Fruit fly (Drosophila melanogaster) whole organism, prepupa: ENCODE data around the gene mRpL10.

Source experiments
- Blimp-1 ChIP-seq: fragments of 200-800 bp; sonication (Bioruptor generic); optimal IDR thresholded peaks from 3 replicates; lab custom pipeline; 2017; ENCODE audit warnings: missing biosample characterization, missing genetic modification characterization, mild to moderate bottlenecking, moderate library complexity, missing genetic modification reagents
- CG10631 ChIP-seq: fragments of 200-800 bp; sonication (Bioruptor generic); optimal IDR thresholded peaks from 2 replicates; lab custom pipeline; 2016; ENCODE audit warnings: missing biosample characterization, missing genetic modification characterization
- CG16779 ChIP-seq: fragments of 200-800 bp; sonication (Bioruptor generic); optimal IDR thresholded peaks from 3 replicates; lab custom pipeline; 2017; ENCODE audit warnings: missing biosample characterization, mild to moderate bottlenecking, missing genetic modification characterization
- CG6854 ChIP-seq: fragments of 200-800 bp; sonication (Bioruptor generic); optimal IDR thresholded peaks from 2 replicates; lab custom pipeline; 2017; ENCODE audit warnings: missing biosample characterization, mild to moderate bottlenecking, missing genetic modification characterization
- CG8632 ChIP-seq: fragments of 200-800 bp; sonication (Bioruptor generic); optimal IDR thresholded peaks from 3 replicates; lab custom pipeline; 2016; ENCODE audit warnings: missing biosample characterization, missing genetic modification characterization
- Eip75B ChIP-seq: fragments of 200-800 bp; sonication (Bioruptor generic); optimal IDR thresholded peaks from 3 replicates; lab custom pipeline; 2016; ENCODE audit warnings: missing biosample characterization, missing genetic modification characterization
- Eip93F ChIP-seq: fragments of 200-800 bp; sonication (Bioruptor generic); optimal IDR thresholded peaks from 2 replicates; lab custom pipeline; 2016; ENCODE audit warnings: missing biosample characterization, mild to moderate bottlenecking, missing genetic modification characterization
- Lpt ChIP-seq: fragments of 200-800 bp; sonication (Bioruptor generic); optimal IDR thresholded peaks from 3 replicates; lab custom pipeline; 2016; ENCODE audit warnings: missing biosample characterization, missing genetic modification characterization
- Met ChIP-seq: fragments of 200-800 bp; sonication (Bioruptor generic); optimal IDR thresholded peaks from 3 replicates; lab custom pipeline; 2016; ENCODE audit warnings: missing biosample characterization, missing genetic modification characterization
- Sox102F ChIP-seq: fragments of 200-800 bp; sonication (Bioruptor generic); optimal IDR thresholded peaks from 2 replicates; lab custom pipeline; 2016; ENCODE audit warnings: missing biosample characterization, mild to moderate bottlenecking, missing genetic modification characterization
- cyc ChIP-seq: fragments of 200-800 bp; sonication (Bioruptor generic); optimal IDR thresholded peaks from 3 replicates; lab custom pipeline; 2016; ENCODE audit warnings: missing biosample characterization, missing genetic modification characterization
- dsx ChIP-seq: fragments of 200-800 bp; optimal IDR thresholded peaks from 3 replicates; lab custom pipeline; 2019; ENCODE audit warnings: missing biosample characterization, mild to moderate bottlenecking, missing genetic modification characterization, moderate library complexity; ENCODE audit not compliant: poor library complexity, severe bottlenecking
- vri ChIP-seq: fragments of 200-800 bp; sonication (Bioruptor generic); optimal IDR thresholded peaks from 3 replicates; lab custom pipeline; 2016; ENCODE audit warnings: missing biosample characterization, mild to moderate bottlenecking, missing genetic modification characterization

dm6 chr2L:170383-170782 lies 33.2 kb upstream of the mRpL10 start:
- TF ChIP-seq Sox102F = no peak
- TF ChIP-seq cyc (GFP tag; lab: Kevin White, UChicago) = no peak
- no peak for TF ChIP-seq Lpt
- no peak for TF ChIP-seq Blimp-1 (GFP tag; lab: Kevin White, UChicago)
- TF ChIP-seq dsx = no peak
- TF ChIP-seq vri (GFP tag; lab: Kevin White, UChicago) = peak; percentile 68
- no peak for TF ChIP-seq CG16779
- no peak for TF ChIP-seq CG8632 (GFP tag; lab: Kevin White, UChicago)
- no peak for TF ChIP-seq CG6854 (GFP tag; lab: Kevin White, UChicago)
- no peak for TF ChIP-seq CG10631 (GFP tag; lab: Kevin White, UChicago)
- no peak for TF ChIP-seq Eip75B (GFP tag; lab: Kevin White, UChicago)
- TF ChIP-seq Eip93F (GFP tag; lab: Kevin White, UChicago) = no peak
- no peak for TF ChIP-seq Met (GFP tag; lab: Kevin White, UChicago)
